Fruit fly (Drosophila melanogaster) whole organism, adult: ENCODE data around the gene Sfp70A4.

Experiments used
- CG11617 ChIP-seq: fragments of 200-800 bp; sonication (Bioruptor generic); optimal IDR thresholded peaks from 2 replicates; lab custom pipeline; 2017; ENCODE audit warnings: mild to moderate bottlenecking, missing biosample characterization, missing genetic modification reagents, missing genetic modification characterization
- CG12768 ChIP-seq: fragments of 200-800 bp; sonication (Bioruptor generic); optimal IDR thresholded peaks from 2 replicates; lab custom pipeline; 2017; ENCODE audit warnings: missing biosample characterization, missing genetic modification characterization, mild to moderate bottlenecking, moderate library complexity, missing genetic modification reagents
- CG33017 ChIP-seq: fragments of 200-800 bp; sonication (Bioruptor generic); optimal IDR thresholded peaks from 2 replicates; lab custom pipeline; 2018; ENCODE audit warnings: missing biosample characterization, mild to moderate bottlenecking, missing genetic modification characterization, moderate library complexity
- CG7101 ChIP-seq: fragments of 200-800 bp; sonication (Bioruptor generic); optimal IDR thresholded peaks from 2 replicates; lab custom pipeline; 2018; ENCODE audit warnings: missing biosample characterization, mild to moderate bottlenecking, missing genetic modification characterization, moderate library complexity
- Clk ChIP-seq: fragments of 200-800 bp; sonication (Bioruptor generic); optimal IDR thresholded peaks from 2 replicates; lab custom pipeline; 2017; ENCODE audit warnings: missing biosample characterization, missing genetic modification characterization
- cic ChIP-seq: fragments of 200-800 bp; sonication (Bioruptor generic); optimal IDR thresholded peaks from 2 replicates; lab custom pipeline; 2017; ENCODE audit warnings: missing biosample characterization, mild to moderate bottlenecking, missing genetic modification characterization, moderate library complexity
- ovo ChIP-seq: fragments of 200-800 bp; sonication (Bioruptor generic); optimal IDR thresholded peaks from 2 replicates; lab custom pipeline; 2016; ENCODE audit warnings: missing biosample characterization, missing genetic modification characterization
- tj ChIP-seq: fragments of 200-800 bp; sonication (Bioruptor generic); optimal IDR thresholded peaks from 3 replicates; lab custom pipeline; 2017; ENCODE audit warnings: missing biosample characterization, mild to moderate bottlenecking, missing genetic modification characterization, moderate library complexity

dm6 chr3L:13328835-13329234 is 32.2 kb upstream of the Sfp70A4 start, which contains the start of gene CG14113:
- TF ChIP-seq cic (no peak), CG33017 (tag; lab: Kevin White, UChicago) (no peak), ovo (GFP tag; lab: Kevin White, UChicago) (no peak), CG11617 (no peak), CG12768 (GFP tag; lab: Kevin White, UChicago) (no peak), Clk (GFP tag; lab: Kevin White, UChicago) (no peak), CG7101 (no peak), tj (no peak)
